Worm (Caenorhabditis elegans) whole organism, L3 larva: ENCODE measurements around the gene mboa-7.

Source experiments
- ZK546.5 ChIP-seq: sonication (generic microtip); optimal IDR thresholded peaks from 2 replicates; lab custom pipeline; 2017; ENCODE audit warnings: missing biosample characterization, missing genetic modification characterization
- ama-1 ChIP-seq: fragments of 150-350 bp; optimal IDR thresholded peaks from 2 replicates; lab custom pipeline; 2018
- ceh-16 ChIP-seq: sonication (generic microtip); optimal IDR thresholded peaks from 2 replicates; lab custom pipeline; 2017; ENCODE audit warnings: missing biosample characterization, missing genetic modification characterization
- ceh-28 ChIP-seq: fragments of 150-350 bp; optimal IDR thresholded peaks from 2 replicates; lab custom pipeline; 2014; ENCODE audit warnings: missing biosample characterization, missing genetic modification reagents, missing genetic modification characterization
- ceh-9 ChIP-seq: sonication (generic microtip); optimal IDR thresholded peaks from 2 replicates; lab custom pipeline; 2018; ENCODE audit warnings: missing biosample characterization, missing genetic modification characterization
- daf-12 ChIP-seq: fragments of 150-350 bp; optimal IDR thresholded peaks from 2 replicates; lab custom pipeline; 2014; ENCODE audit warnings: missing biosample characterization, missing genetic modification reagents, missing genetic modification characterization
- egl-5 ChIP-seq: fragments of 150-350 bp; optimal IDR thresholded peaks from 2 replicates; lab custom pipeline; 2017; ENCODE audit warnings: missing biosample characterization, missing genetic modification reagents, missing genetic modification characterization, inconsistent platforms
- elt-1 ChIP-seq: fragments of 150-350 bp; optimal IDR thresholded peaks from 2 replicates; lab custom pipeline; 2014; ENCODE audit warnings: missing biosample characterization, missing genetic modification characterization
- elt-2 ChIP-seq: sonication (generic microtip); optimal IDR thresholded peaks from 2 replicates; lab custom pipeline; 2016; ENCODE audit warnings: missing genetic modification reagents, mild to moderate bottlenecking, missing genetic modification characterization, missing compliant biosample characterization
- eor-1 ChIP-seq, 2 experiments: fragments of 150-350 bp; optimal IDR thresholded peaks; 2 replicates each; lab custom pipeline; 2014 to 2018; ENCODE audit warnings: missing biosample characterization in 2 of 2, missing genetic modification characterization in 2 of 2
- fkh-10 ChIP-seq: sonication (generic microtip); optimal IDR thresholded peaks from 2 replicates; lab custom pipeline; 2017; ENCODE audit warnings: missing biosample characterization, missing genetic modification reagents, missing genetic modification characterization
- fos-1 ChIP-seq: fragments of 150-350 bp; optimal IDR thresholded peaks from 2 replicates; lab custom pipeline; 2014; ENCODE audit warnings: missing biosample characterization, missing genetic modification characterization
- hmg-11 ChIP-seq: sonication (generic microtip); optimal IDR thresholded peaks from 2 replicates; lab custom pipeline; 2016; ENCODE audit warnings: missing genetic modification characterization, missing compliant biosample characterization
- jun-1 ChIP-seq: fragments of 150-350 bp; optimal IDR thresholded peaks from 2 replicates; lab custom pipeline; 2014; ENCODE audit warnings: missing biosample characterization, missing genetic modification reagents, missing genetic modification characterization
- lin-15B ChIP-seq: fragments of 150-350 bp; optimal IDR thresholded peaks from 2 replicates; lab custom pipeline; 2014; ENCODE audit warnings: missing biosample characterization, missing genetic modification characterization
- mdl-1 ChIP-seq: fragments of 150-350 bp; optimal IDR thresholded peaks from 2 replicates; lab custom pipeline; 2014; ENCODE audit warnings: missing biosample characterization, missing genetic modification characterization
- nfya-1 ChIP-seq: sonication (generic microtip); optimal IDR thresholded peaks from 2 replicates; lab custom pipeline; 2017; ENCODE audit warnings: missing genetic modification characterization, mild to moderate bottlenecking, missing compliant biosample characterization, antibody characterized with exemption, moderate library complexity; ENCODE audit not compliant: insufficient read depth
- nhr-12 ChIP-seq: fragments of 150-350 bp; optimal IDR thresholded peaks from 2 replicates; lab custom pipeline; 2014; ENCODE audit warnings: missing biosample characterization, missing genetic modification characterization
- nhr-23 ChIP-seq: fragments of 150-350 bp; optimal IDR thresholded peaks from 2 replicates; lab custom pipeline; 2014; ENCODE audit warnings: missing biosample characterization, missing genetic modification reagents, missing genetic modification characterization
- nhr-25 ChIP-seq: sonication (generic microtip); optimal IDR thresholded peaks from 2 replicates; lab custom pipeline; 2017; ENCODE audit warnings: missing biosample characterization, missing genetic modification characterization
- nhr-28 ChIP-seq: fragments of 150-350 bp; optimal IDR thresholded peaks from 2 replicates; lab custom pipeline; 2014; ENCODE audit warnings: missing biosample characterization, missing genetic modification characterization
- nhr-76 ChIP-seq: fragments of 150-350 bp; sonication (generic microtip); optimal IDR thresholded peaks from 5 replicates; lab custom pipeline; 2014; ENCODE audit warnings: missing biosample characterization, missing genetic modification characterization
- nhr-77 ChIP-seq: fragments of 150-350 bp; optimal IDR thresholded peaks from 2 replicates; lab custom pipeline; 2014; ENCODE audit warnings: missing biosample characterization, missing genetic modification characterization
- pha-4 ChIP-seq: fragments of 150-350 bp; optimal IDR thresholded peaks from 2 replicates; lab custom pipeline; 2014; ENCODE audit warnings: missing biosample characterization, missing genetic modification reagents, missing genetic modification characterization
- pqm-1 ChIP-seq: fragments of 150-350 bp; optimal IDR thresholded peaks from 2 replicates; lab custom pipeline; 2017; ENCODE audit warnings: missing biosample characterization, missing genetic modification characterization, inconsistent platforms
- sea-2 ChIP-seq: fragments of 150-350 bp; sonication (generic microtip); optimal IDR thresholded peaks from 4 replicates; lab custom pipeline; 2014; ENCODE audit warnings: missing biosample characterization, missing genetic modification reagents, missing genetic modification characterization
- snpc-4 ChIP-seq: fragments of 150-350 bp; optimal IDR thresholded peaks from 2 replicates; lab custom pipeline; 2014; ENCODE audit warnings: missing biosample characterization, missing genetic modification characterization
- tbx-2 ChIP-seq: sonication (generic microtip); optimal IDR thresholded peaks from 2 replicates; lab custom pipeline; 2016; ENCODE audit warnings: mild to moderate bottlenecking, missing genetic modification characterization, missing compliant biosample characterization
- zag-1 ChIP-seq: fragments of 150-350 bp; optimal IDR thresholded peaks from 2 replicates; lab custom pipeline; 2014; ENCODE audit warnings: missing biosample characterization, missing genetic modification characterization
- ztf-11 ChIP-seq: fragments of 150-350 bp; optimal IDR thresholded peaks from 2 replicates; lab custom pipeline; 2014; ENCODE audit warnings: missing biosample characterization, missing genetic modification characterization
- ztf-4 ChIP-seq: fragments of 150-350 bp; optimal IDR thresholded peaks from 2 replicates; lab custom pipeline; 2014; ENCODE audit warnings: missing biosample characterization, missing genetic modification characterization

mboa-7 gene

DNA sequence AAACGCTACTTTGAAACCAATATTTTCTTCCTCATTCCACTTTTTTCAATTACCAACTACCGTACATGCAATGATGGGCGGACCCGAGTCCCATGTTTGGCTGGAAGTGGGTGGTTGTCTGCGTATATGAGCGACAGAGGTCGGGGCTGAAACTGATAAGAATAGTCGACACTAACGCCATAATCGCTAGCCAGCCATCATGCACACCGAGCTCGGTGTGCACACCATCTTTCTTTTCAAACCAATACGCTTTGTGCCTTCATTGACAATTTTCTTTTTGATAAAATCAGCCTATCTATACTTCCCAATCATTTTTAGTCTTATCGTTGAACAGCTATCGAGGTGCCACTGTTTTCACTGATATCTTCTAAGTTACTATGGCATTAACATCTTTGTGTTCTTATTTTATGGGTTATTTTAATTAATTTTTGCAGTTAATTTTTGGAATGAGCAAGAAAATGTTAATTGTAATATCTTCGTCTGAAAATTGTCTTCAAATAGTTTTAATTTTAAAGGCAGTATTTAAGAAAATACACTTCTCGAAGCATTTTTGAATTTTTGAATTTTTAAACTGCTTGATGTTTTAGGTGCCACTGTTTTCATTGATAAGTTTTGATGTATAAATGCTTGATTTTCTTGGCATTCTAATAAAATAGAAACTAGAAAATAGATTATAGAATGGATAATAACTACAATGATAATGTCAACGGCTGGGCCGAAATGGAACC is 43.6 kb downstream of the mboa-7 start, which contains the start of gene elt-2 (continued):
- TF ChIP-seq jun-1 (tag; lab: Kevin White, UChicago): peak; percentile 95
- TF ChIP-seq pha-4 (tag; lab: Kevin White, UChicago): peak; percentile 2
- no peak for TF ChIP-seq nhr-28 (tag; lab: Kevin White, UChicago)
- no peak for TF ChIP-seq elt-2
- TF ChIP-seq nhr-25 (tag; lab: Kevin White, UChicago): no peak
- no peak for TF ChIP-seq fkh-10 (GFP tag; lab: Kevin White, UChicago)

ce11 chrX:10479108-10479738 is 45.1 kb downstream of the mboa-7 start:
- TF ChIP-seq pqm-1: peak; percentile 64
- TF ChIP-seq zag-1 (tag; lab: Kevin White, UChicago): no peak
- no peak for TF ChIP-seq egl-5 (tag; lab: Kevin White, UChicago)
- TF ChIP-seq ama-1 (lab: Kevin White, UChicago): no peak
- peak; percentile 48 for TF ChIP-seq jun-1 (tag; lab: Kevin White, UChicago)

DNA sequence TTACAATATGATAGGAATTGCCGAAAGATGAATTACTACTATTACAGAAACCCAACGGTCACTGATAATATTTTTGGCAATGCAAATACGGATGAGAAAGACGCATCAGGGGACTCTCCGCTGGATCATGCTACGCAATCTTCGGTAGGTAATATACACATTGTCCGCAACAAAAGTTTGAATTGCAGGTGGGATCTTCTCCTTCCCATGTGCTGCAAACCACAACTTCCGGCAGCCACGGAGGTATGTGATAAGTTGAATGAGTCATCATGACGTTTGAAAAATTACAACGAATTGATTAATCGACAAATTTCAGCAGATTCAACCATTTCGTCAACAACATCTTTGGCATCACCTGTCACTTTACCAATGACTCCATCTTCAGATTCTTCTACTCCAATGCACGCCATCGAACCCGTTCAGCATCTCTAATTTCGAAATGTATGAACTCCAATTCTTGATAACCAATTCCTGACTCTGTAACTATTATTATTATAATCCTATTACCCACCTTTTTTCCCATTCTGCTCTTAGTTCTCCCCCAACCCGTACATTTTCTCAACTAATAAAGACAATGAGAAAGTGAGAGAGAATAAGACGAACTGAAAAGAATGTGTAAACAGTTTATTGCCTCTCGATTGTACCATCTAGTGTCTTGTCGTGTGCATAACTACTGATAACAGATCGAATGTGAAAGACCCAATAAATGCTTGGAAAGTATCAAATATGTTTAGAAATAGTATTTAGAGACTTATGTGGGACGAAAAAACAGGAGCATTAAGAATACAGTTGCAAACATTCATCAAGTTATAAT is 47.0 kb downstream of the mboa-7 start:
- TF ChIP-seq pqm-1 (peak; percentile 93), tbx-2 (tag; lab: Kevin White, UChicago) (no peak), eor-1 (tag; optimal IDR thresholded peaks at IDR 0.05; lab: Kevin White, UChicago) (no peak), elt-2 (no peak), nhr-25 (tag; lab: Kevin White, UChicago) (no peak), nhr-76 (no peak), fkh-10 (GFP tag; lab: Kevin White, UChicago) (no peak), egl-5 (tag; lab: Kevin White, UChicago) (no peak), jun-1 (tag; lab: Kevin White, UChicago) (peak; percentile 70), daf-12 (no peak), hmg-11 (tag; lab: Kevin White, UChicago) (no peak), pha-4 (tag; lab: Kevin White, UChicago) (peak; percentile 65), ceh-28 (tag; lab: Kevin White, UChicago) (no peak), nfya-1 (tag; lab: Kevin White, UChicago) (no peak), lin-15B (tag; lab: Kevin White, UChicago) (no peak), ztf-11 (tag; lab: Kevin White, UChicago) (no peak), fos-1 (tag; lab: Kevin White, UChicago) (no peak)

DNA sequence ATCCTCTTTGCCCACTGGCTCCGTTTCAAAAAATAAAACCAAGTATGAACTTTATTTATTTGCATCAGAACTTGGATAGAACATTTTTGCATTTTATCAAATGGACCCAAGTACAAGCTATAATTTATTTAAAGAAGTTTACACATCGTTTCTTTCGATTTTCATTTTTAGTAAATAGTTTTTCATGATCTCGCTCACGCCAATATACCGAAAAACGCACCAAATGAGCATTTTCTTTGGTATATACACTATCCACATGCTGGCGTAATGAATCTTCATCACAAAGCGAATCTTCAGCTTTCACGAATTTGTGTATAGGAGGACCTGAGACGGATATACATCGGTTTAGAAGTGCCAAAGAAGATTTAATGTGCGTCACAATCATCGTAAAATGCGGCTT is 47.8 kb downstream of the mboa-7 start, which contains the start of gene C39B10.7:
Gene C39B10.7, plus strand, starts transcription at position 301 of the 400 bp plus-strand sequence.
- TF ChIP-seq fos-1 (tag; lab: Kevin White, UChicago) (no peak), zag-1 (tag; lab: Kevin White, UChicago) (no peak), fkh-10 (GFP tag; lab: Kevin White, UChicago) (no peak), pha-4 (tag; lab: Kevin White, UChicago) (no peak), nhr-23 (tag; lab: Kevin White, UChicago) (no peak), ztf-11 (tag; lab: Kevin White, UChicago) (no peak), nhr-77 (tag; lab: Kevin White, UChicago) (no peak), lin-15B (tag; lab: Kevin White, UChicago) (no peak), egl-5 (tag; lab: Kevin White, UChicago) (no peak), ztf-4 (tag; lab: Kevin White, UChicago) (no peak), ceh-9 (tag; lab: Kevin White, UChicago) (no peak), tbx-2 (tag; lab: Kevin White, UChicago) (no peak), ceh-16 (tag; lab: Kevin White, UChicago) (no peak), mdl-1 (no peak), elt-1 (tag; lab: Kevin White, UChicago) (no peak), snpc-4 (tag; lab: Kevin White, UChicago) (no peak), nhr-12 (tag; lab: Kevin White, UChicago) (no peak), ZK546.5 (tag; lab: Kevin White, UChicago) (no peak), sea-2 (GFP tag; lab: Kevin White, UChicago) (no peak), nhr-76 (no peak)
- TF ChIP-seq, all 47 proteins: peak for 0
